Fruit fly (Drosophila melanogaster) whole organism: ENCODE measurements around the gene CG13315.

Experiments used
- CG8478 ChIP-seq: fragments of >200 bp; optimal IDR thresholded peaks from 2 replicates; lab custom pipeline; 2018; ENCODE audit warnings: inconsistent platforms
- Dll ChIP-seq: fragments of >200 bp; optimal IDR thresholded peaks from 2 replicates; lab custom pipeline; 2017
- psq ChIP-seq: fragments of >200 bp; optimal IDR thresholded peaks from 2 replicates; lab custom pipeline; 2017
- usp ChIP-seq: fragments of >200 bp; optimal IDR thresholded peaks from 2 replicates; lab custom pipeline; 2017; ENCODE audit warnings: missing biosample characterization, missing genetic modification characterization, mixed read lengths

- TF ChIP-seq usp: no peak
- TF ChIP-seq psq (lab: Kevin White, UChicago): no peak
- TF ChIP-seq CG8478 (lab: Kevin White, UChicago): no peak
- no peak for TF ChIP-seq Dll (lab: Kevin White, UChicago)
Measured at dm6 chr3L:9050447-9051069, 46.1 kb upstream of the CG13315 start.
